Worm (Caenorhabditis elegans): ENCODE results near the gene fis-1.

Gene fis-1

ce11 chrII:6752027-6752426 lies 2.9 kb upstream of the fis-1 start, which contains the start of gene F41G3.19:
Gene F41G3.19, minus strand, starts transcription at chrII:6752127.
- TF ChIP-seq crh-2 (tag; optimal IDR thresholded peaks at IDR 0.05): no peak
- no peak for TF ChIP-seq nhr-25 (tag; optimal IDR thresholded peaks at IDR 0.05)
- TF ChIP-seq ZK546.5 (tag; optimal IDR thresholded peaks at IDR 0.05): no peak
- no peak for TF ChIP-seq gmeb-1 (tag; optimal IDR thresholded peaks at IDR 0.05)
- no peak for TF ChIP-seq ztf-1 (GFP tag; conservative IDR thresholded peaks at IDR 0.05)
- TF ChIP-seq mbf-1 (tag; optimal IDR thresholded peaks at IDR 0.05): no peak
- TF ChIP-seq snpc-4 (tag; optimal IDR thresholded peaks at IDR 0.05): no peak
- TF ChIP-seq aly-2 (tag; optimal IDR thresholded peaks at IDR 0.05): no peak
- no peak for TF ChIP-seq zag-1 (tag; optimal IDR thresholded peaks at IDR 0.05)
- TF ChIP-seq ztf-11 (tag; optimal IDR thresholded peaks at IDR 0.05): no peak
- no peak for TF ChIP-seq lin-11 (tag; optimal IDR thresholded peaks at IDR 0.05)
- no peak for TF ChIP-seq egl-27 (tag; optimal IDR thresholded peaks at IDR 0.05)
- TF ChIP-seq ztf-4 (tag; optimal IDR thresholded peaks at IDR 0.05): no peak

- no peak for TF ChIP-seq lin-39 (tag; optimal IDR thresholded peaks at IDR 0.05)
- TF ChIP-seq nhr-10 (tag; optimal IDR thresholded peaks at IDR 0.05): no peak
- TF ChIP-seq ama-1 (optimal IDR thresholded peaks at IDR 0.05): no peak
- no peak for TF ChIP-seq crh-2 (tag; optimal IDR thresholded peaks at IDR 0.05)
- TF ChIP-seq mbf-1 (tag; optimal IDR thresholded peaks at IDR 0.05): no peak
- TF ChIP-seq nhr-25 (tag; optimal IDR thresholded peaks at IDR 0.05): no peak
- TF ChIP-seq C34F6.9 (tag; optimal IDR thresholded peaks at IDR 0.05): no peak
- TF ChIP-seq aly-2 (tag; optimal IDR thresholded peaks at IDR 0.05): no peak
- no peak for TF ChIP-seq nhr-11 (tag; optimal IDR thresholded peaks at IDR 0.05)
- no peak for TF ChIP-seq elt-3 (tag; optimal IDR thresholded peaks at IDR 0.05)
- TF ChIP-seq nhr-12 (tag; optimal IDR thresholded peaks at IDR 0.05): no peak
- no peak for TF ChIP-seq ztf-11 (tag; optimal IDR thresholded peaks at IDR 0.05)
- no peak for TF ChIP-seq sem-4 (tag; optimal IDR thresholded peaks at IDR 0.05)
- no peak for TF ChIP-seq nhr-237 (tag; optimal IDR thresholded peaks at IDR 0.05)
- TF ChIP-seq F13H6.1 (tag; optimal IDR thresholded peaks at IDR 0.05): no peak
- TF ChIP-seq Y55F3AM.14 (GFP tag; optimal IDR thresholded peaks at IDR 0.05): no peak
- TF ChIP-seq ZK546.5 (tag; optimal IDR thresholded peaks at IDR 0.05): no peak
- no peak for TF ChIP-seq nhr-77 (tag; optimal IDR thresholded peaks at IDR 0.05)
- TF ChIP-seq fos-1 (tag; optimal IDR thresholded peaks at IDR 0.05): no peak
These were observed 2.1 kb upstream of the fis-1 start, which contains the start of gene F41G3.21 for ce11 chrII:6752850-6753249. Gene F41G3.21, minus strand, starts transcription at chrII:6752950.

DNA sequence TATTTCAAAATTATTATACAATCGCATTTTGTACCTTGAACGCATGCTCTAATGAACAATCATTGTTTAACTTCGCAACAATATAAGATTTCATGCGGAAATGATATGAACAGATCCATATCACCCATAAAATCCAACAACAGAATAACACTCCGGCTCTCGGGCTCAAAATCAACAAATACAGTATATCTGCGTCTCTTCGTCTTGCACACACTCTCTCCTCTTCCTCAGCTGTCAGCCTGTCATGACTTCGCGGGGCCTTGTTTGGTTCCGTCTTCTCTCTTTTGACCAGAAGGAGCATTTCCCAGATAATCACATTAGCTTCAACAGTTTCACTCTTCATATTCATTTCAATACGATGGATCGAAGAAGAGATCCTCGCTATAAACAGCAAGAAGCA lies 1.3 kb downstream of the fis-1 start, which contains the start of gene F41G3.3:
F41G3.3 (plus strand) TSS at position 301 of the 400 bp plus-strand sequence.
- no peak for TF ChIP-seq gmeb-1 (tag; optimal IDR thresholded peaks at IDR 0.05)
- TF ChIP-seq nhr-129 (tag; optimal IDR thresholded peaks at IDR 0.05): no peak
- TF ChIP-seq C34F6.9 (tag; optimal IDR thresholded peaks at IDR 0.05): no peak
- no peak for TF ChIP-seq dmd-4 (tag; optimal IDR thresholded peaks at IDR 0.05)
- TF ChIP-seq zag-1 (tag; optimal IDR thresholded peaks at IDR 0.05): no peak

- TF ChIP-seq nhr-12 (tag; optimal IDR thresholded peaks at IDR 0.05) (no peak), blmp-1 (tag; optimal IDR thresholded peaks at IDR 0.05; ENCODE audit: insufficient read depth) (no peak), unc-39 (tag; optimal IDR thresholded peaks at IDR 0.05) (no peak), ceh-16 (tag; optimal IDR thresholded peaks at IDR 0.05) (no peak), fos-1 (tag; optimal IDR thresholded peaks at IDR 0.05) (no peak), ceh-82 (tag; optimal IDR thresholded peaks at IDR 0.05) (no peak), F13H6.1 (tag; optimal IDR thresholded peaks at IDR 0.05) (no peak), gmeb-1 (tag; optimal IDR thresholded peaks at IDR 0.05) (no peak), lin-39 (tag; optimal IDR thresholded peaks at IDR 0.05) (no peak)
These were observed 9.8 kb downstream of the fis-1 start, which contains the start of gene nlp-50 for ce11 chrII:6764734-6765133. Gene nlp-50, plus strand, starts transcription at chrII:6765034.

ce11 chrII:6768014-6768413 lies 13.0 kb downstream of the fis-1 start, which contains the start of gene F41G3.18:
Gene F41G3.18, plus strand, starts transcription at chrII:6768314.
- no peak for TF ChIP-seq unc-55 (GFP tag; optimal IDR thresholded peaks at IDR 0.05)
- no peak for TF ChIP-seq unc-39 (tag; optimal IDR thresholded peaks at IDR 0.05)
- TF ChIP-seq lin-39 (tag; optimal IDR thresholded peaks at IDR 0.05): no peak
- no peak for TF ChIP-seq nhr-23 (tag; optimal IDR thresholded peaks at IDR 0.05)
- TF ChIP-seq fos-1 (tag; optimal IDR thresholded peaks at IDR 0.05): peak; percentile 35
- TF ChIP-seq ztf-11 (tag; optimal IDR thresholded peaks at IDR 0.05): no peak
- no peak for TF ChIP-seq ZK546.5 (tag; optimal IDR thresholded peaks at IDR 0.05)
- TF ChIP-seq unc-62 (GFP tag; optimal IDR thresholded peaks at IDR 0.05): no peak
